Worm (Caenorhabditis elegans) whole organism, young adult: Measurements from ENCODE around the gene srbc-14.

Experiments used
- B0336.3 ChIP-seq: fragments of 200-800 bp; sonication (Bioruptor generic); IDR thresholded peaks from 2 replicates; pipeline ENCODE4 v1.3.6; 2022; ENCODE audit warnings: missing genetic modification characterization, missing compliant biosample characterization
- C06A6.2 ChIP-seq: fragments of 200-800 bp; sonication (Bioruptor generic); conservative IDR thresholded peaks from 2 replicates; pipeline ENCODE4 v1.3.6; 2022; ENCODE audit warnings: missing genetic modification characterization, missing compliant biosample characterization
- D2030.7 ChIP-seq: fragments of 200-800 bp; sonication (Bioruptor generic); IDR thresholded peaks from 2 replicates; pipeline ENCODE4 v1.3.6; 2022; ENCODE audit warnings: missing genetic modification reagents, missing genetic modification characterization, missing compliant biosample characterization
- F22D6.2 ChIP-seq: sonication (generic microtip); optimal IDR thresholded peaks from 2 replicates; lab custom pipeline; 2016; ENCODE audit warnings: mild to moderate bottlenecking, missing genetic modification characterization, missing compliant biosample characterization
- akir-1 ChIP-seq: fragments of 200-800 bp; sonication (Bioruptor generic); optimal IDR thresholded peaks from 2 replicates; lab custom pipeline; 2018; ENCODE audit warnings: mild to moderate bottlenecking, missing genetic modification characterization, moderate library complexity, missing compliant biosample characterization
- atf-7 ChIP-seq: sonication (generic microtip); optimal IDR thresholded peaks from 2 replicates; lab custom pipeline; 2017; ENCODE audit warnings: mild to moderate bottlenecking, missing genetic modification characterization, missing compliant biosample characterization
- attf-6 ChIP-seq: fragments of 200-800 bp; sonication (Bioruptor generic); IDR thresholded peaks from 2 replicates; pipeline ENCODE4 v1.3.6; 2022; ENCODE audit warnings: missing genetic modification reagents, missing genetic modification characterization, missing compliant biosample characterization
- bed-2 ChIP-seq: fragments of 200-800 bp; sonication (Bioruptor generic); IDR thresholded peaks from 2 replicates; pipeline ENCODE4 v1.3.6; 2022; ENCODE audit warnings: missing genetic modification reagents, missing genetic modification characterization, missing compliant biosample characterization
- cebp-1 ChIP-seq, 2 experiments: fragments of 200-800 bp in 1 of 2; sonication (Bioruptor generic) in 1 of 2; sonication (generic microtip) in 1 of 2; IDR thresholded peaks in 1 of 2; optimal IDR thresholded peaks in 1 of 2; 2 replicates each; pipeline versions ENCODE4 v1.3.6 to Lab custom; 2017 to 2022; ENCODE audit warnings: missing compliant biosample characterization in 2 of 2, missing genetic modification characterization in 2 of 2, mild to moderate bottlenecking in 1 of 2, missing genetic modification reagents in 1 of 2, moderate library complexity in 1 of 2
- chd-7 ChIP-seq: sonication (generic microtip); optimal IDR thresholded peaks from 2 replicates; lab custom pipeline; 2016; ENCODE audit warnings: mild to moderate bottlenecking, missing genetic modification characterization, moderate library complexity, missing compliant biosample characterization
- dox-1 ChIP-seq: fragments of 200-800 bp; sonication (Bioruptor generic); IDR thresholded peaks from 2 replicates; pipeline ENCODE4 v1.3.6; 2022; ENCODE audit warnings: missing genetic modification reagents, missing genetic modification characterization, missing compliant biosample characterization
- egrh-3 ChIP-seq: fragments of 200-800 bp; sonication (Bioruptor generic); IDR thresholded peaks from 2 replicates; pipeline ENCODE4 v1.3.6; 2022; ENCODE audit warnings: missing genetic modification reagents, missing genetic modification characterization, missing compliant biosample characterization
- ets-4 ChIP-seq: fragments of 200-800 bp; sonication (Bioruptor generic); optimal IDR thresholded peaks from 2 replicates; lab custom pipeline; 2018; ENCODE audit warnings: mild to moderate bottlenecking, missing genetic modification characterization, missing compliant biosample characterization
- gei-17 ChIP-seq: fragments of 200-800 bp; sonication (Bioruptor generic); optimal IDR thresholded peaks from 2 replicates; lab custom pipeline; 2018; ENCODE audit warnings: mild to moderate bottlenecking, missing genetic modification characterization, missing compliant biosample characterization
- him-1 ChIP-seq: sonication (generic microtip); optimal IDR thresholded peaks from 2 replicates; lab custom pipeline; 2016; ENCODE audit warnings: missing genotype, missing genetic modification reagents, missing genetic modification characterization, missing compliant biosample characterization
- hmg-1.2 ChIP-seq: fragments of 200-800 bp; sonication (Bioruptor generic); IDR thresholded peaks from 2 replicates; pipeline ENCODE4 v1.3.6; 2022; ENCODE audit warnings: missing genetic modification reagents, missing genetic modification characterization, missing compliant biosample characterization
- hrde-1 ChIP-seq: sonication (generic microtip); optimal IDR thresholded peaks from 2 replicates; lab custom pipeline; 2016; ENCODE audit warnings: missing genetic modification characterization, mild to moderate bottlenecking, missing compliant biosample characterization, moderate library complexity, missing genotype, missing genetic modification reagents, borderline replicate concordance
- lin-26 ChIP-seq: fragments of 200-800 bp; sonication (Bioruptor generic); IDR thresholded peaks from 2 replicates; pipeline ENCODE4 v1.3.6; 2022; ENCODE audit warnings: missing genetic modification reagents, missing genetic modification characterization, missing compliant biosample characterization
- lin-40 ChIP-seq: sonication (generic microtip); optimal IDR thresholded peaks from 2 replicates; lab custom pipeline; 2016; ENCODE audit warnings: missing genetic modification characterization, mild to moderate bottlenecking, missing compliant biosample characterization, missing genotype, missing genetic modification reagents
- madf-8 ChIP-seq: fragments of 200-800 bp; sonication (Bioruptor generic); conservative IDR thresholded peaks from 2 replicates; pipeline ENCODE4 v1.3.6; 2022; ENCODE audit warnings: missing genetic modification reagents, missing genetic modification characterization, missing compliant biosample characterization
- mcd-1 ChIP-seq: fragments of 200-800 bp; sonication (Bioruptor generic); IDR thresholded peaks from 2 replicates; pipeline ENCODE4 v1.3.6; 2022; ENCODE audit warnings: missing genetic modification reagents, missing genetic modification characterization, missing compliant biosample characterization
- mxl-1 ChIP-seq: sonication (generic microtip); optimal IDR thresholded peaks from 2 replicates; lab custom pipeline; 2016; ENCODE audit warnings: missing genetic modification characterization, missing compliant biosample characterization
- nfya-1 ChIP-seq: sonication (generic microtip); optimal IDR thresholded peaks from 2 replicates; lab custom pipeline; 2017; ENCODE audit warnings: antibody characterized with exemption, missing compliant biosample characterization, missing genetic modification characterization, borderline replicate concordance; ENCODE audit not compliant: insufficient read depth
- nhr-80 ChIP-seq: sonication (generic microtip); optimal IDR thresholded peaks from 2 replicates; lab custom pipeline; 2016; ENCODE audit warnings: missing genetic modification characterization, missing compliant biosample characterization
- rcor-1 ChIP-seq: fragments of 200-800 bp; sonication (Bioruptor generic); IDR thresholded peaks from 2 replicates; pipeline ENCODE4 v1.3.6; 2022; ENCODE audit warnings: missing genetic modification reagents, missing genetic modification characterization, missing compliant biosample characterization
- repo-1 ChIP-seq: sonication (generic microtip); optimal IDR thresholded peaks from 2 replicates; lab custom pipeline; 2017; ENCODE audit warnings: mild to moderate bottlenecking, missing genetic modification characterization, missing compliant biosample characterization
- rpc-1 ChIP-seq, 2 experiments: fragments of 150-350 bp in 1 of 2; sonication (generic microtip) in 1 of 2; optimal IDR thresholded peaks; 2 replicates each; lab custom pipeline; 2014 to 2018; ENCODE audit warnings: missing biosample characterization in 1 of 2, missing genetic modification characterization in 1 of 2, missing genetic modification reagents in 1 of 2, missing genotype in 1 of 2
- snpc-4 ChIP-seq, 5 experiments: fragments of 150-350 bp in 1 of 5; sonication (generic microtip) in 4 of 5; optimal IDR thresholded peaks; 2 replicates each; lab custom pipeline; 2014 to 2018; ENCODE audit warnings: missing genetic modification characterization in 5 of 5, missing biosample characterization in 3 of 5, antibody characterized with exemption in 2 of 5, mild to moderate bottlenecking in 2 of 5, missing compliant biosample characterization in 2 of 5, missing genotype in 2 of 5, moderate library complexity in 2 of 5, missing genetic modification reagents in 1 of 5
- unc-62 ChIP-seq: fragments of 150-350 bp; optimal IDR thresholded peaks from 2 replicates; lab custom pipeline; 2014; ENCODE audit warnings: missing biosample characterization, missing genetic modification reagents, missing genetic modification characterization
- xnd-1 ChIP-seq: sonication (generic microtip); optimal IDR thresholded peaks from 2 replicates; lab custom pipeline; 2016; ENCODE audit warnings: missing genotype, missing genetic modification reagents, missing genetic modification characterization, missing compliant biosample characterization
- ztf-18 ChIP-seq: sonication (generic microtip); optimal IDR thresholded peaks from 2 replicates; lab custom pipeline; 2016; ENCODE audit warnings: missing genotype, mild to moderate bottlenecking, missing genetic modification characterization, missing compliant biosample characterization
- ztf-22 ChIP-seq: fragments of 200-800 bp; sonication (Bioruptor generic); optimal IDR thresholded peaks from 2 replicates; lab custom pipeline; 2018; ENCODE audit warnings: mild to moderate bottlenecking, missing genetic modification characterization, moderate library complexity, missing compliant biosample characterization
- ztf-26 ChIP-seq: sonication (generic microtip); optimal IDR thresholded peaks from 2 replicates; lab custom pipeline; 2017; ENCODE audit warnings: missing genetic modification characterization, missing compliant biosample characterization
- ztf-6 ChIP-seq: fragments of 200-800 bp; sonication (Bioruptor generic); IDR thresholded peaks from 2 replicates; pipeline ENCODE4 v1.3.6; 2022; ENCODE audit warnings: missing genetic modification reagents, missing genetic modification characterization, missing compliant biosample characterization

srbc-14 gene

DNA sequence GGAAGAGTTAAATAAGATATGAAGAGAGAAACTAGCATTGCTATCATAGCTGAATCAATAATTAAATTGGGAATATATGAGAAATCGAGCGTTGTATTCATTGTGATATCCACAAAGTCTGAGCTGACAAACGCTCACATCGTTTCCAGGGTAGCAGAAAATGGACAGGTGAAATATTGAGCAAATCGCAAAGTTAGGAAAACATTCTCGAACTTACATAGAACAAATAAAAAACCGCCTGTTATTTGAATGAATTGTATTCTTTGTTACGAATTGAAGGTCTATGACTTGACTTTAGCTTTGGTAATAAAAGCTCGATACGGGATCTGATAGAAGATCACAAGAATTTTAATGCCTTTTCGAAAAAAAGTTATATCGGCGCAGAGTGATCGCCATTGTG is 35.6 kb downstream of the srbc-14 start, which contains the start of gene srz-94:
srz-94 (minus strand) TSS at position 101 of the 400 bp plus-strand sequence.
- TF ChIP-seq him-1 (tag; lab: Kevin White, UChicago) (no peak), lin-26 (GFP tag; lab: Robert Waterston, UW) (no peak), ztf-6 (GFP tag; lab: Robert Waterston, UW) (no peak), hmg-1.2 (GFP tag; lab: Robert Waterston, UW) (no peak), F22D6.2 (tag; lab: Kevin White, UChicago) (no peak), ztf-18 (tag; lab: Kevin White, UChicago) (no peak), D2030.7 (GFP tag; lab: Robert Waterston, UW) (no peak), atf-7 (tag; lab: Kevin White, UChicago) (no peak), ztf-26 (tag; lab: Kevin White, UChicago) (no peak), mcd-1 (no peak), xnd-1 (tag; lab: Kevin White, UChicago) (no peak), ztf-22 (GFP tag; lab: Kevin White, UChicago) (no peak)

DNA sequence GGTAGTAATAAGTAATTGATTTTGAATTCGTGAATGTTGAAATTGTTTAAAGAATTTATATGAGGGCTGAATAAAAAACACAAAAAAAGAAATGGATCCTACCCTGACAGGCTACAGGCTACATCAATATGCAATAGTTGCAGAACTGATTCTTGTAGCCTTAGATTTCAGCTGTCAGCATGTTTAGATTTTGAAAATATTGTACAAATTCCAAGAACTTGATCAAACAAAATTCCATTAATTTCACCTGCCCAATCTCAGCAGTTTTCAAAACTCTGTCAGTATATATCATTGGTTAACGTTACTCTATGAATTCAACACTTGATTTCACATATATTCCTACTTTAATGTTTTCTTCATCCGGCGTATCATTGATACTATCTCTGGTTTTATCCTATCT is 41.0 kb downstream of the srbc-14 start:
- no peak for TF ChIP-seq nhr-80
- TF ChIP-seq attf-6 (GFP tag; lab: Robert Waterston, UW) = no peak
- TF ChIP-seq F22D6.2 (tag; lab: Kevin White, UChicago) = no peak

DNA sequence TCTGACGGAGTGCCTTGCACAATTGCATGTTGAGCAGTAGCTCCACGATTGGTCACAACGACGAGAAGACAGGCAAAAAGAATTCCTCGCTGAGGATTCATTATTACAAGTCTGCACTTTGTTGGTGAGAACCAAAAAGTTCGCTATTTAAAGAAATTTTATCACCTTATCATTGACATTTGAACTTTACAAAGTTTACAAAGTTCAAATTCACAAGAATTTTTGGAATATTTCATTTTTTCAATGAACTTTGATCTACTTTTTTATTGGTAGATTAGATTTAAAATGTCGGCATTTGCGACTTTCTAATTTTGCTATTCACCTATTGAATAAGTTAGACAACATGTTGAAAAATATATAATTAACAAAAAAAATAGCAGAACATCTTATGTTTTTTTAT is 45.2 kb downstream of the srbc-14 start, which contains the start of gene F49H6.15:
F49H6.15 (minus strand) TSS at position 101 of the 400 bp plus-strand sequence.
- no peak for TF ChIP-seq cebp-1 (GFP tag; IDR thresholded peaks at IDR 0.05; lab: Robert Waterston, UW)
- TF ChIP-seq cebp-1 (tag; optimal IDR thresholded peaks at IDR 0.05; lab: Kevin White, UChicago) = no peak
- TF ChIP-seq hrde-1 (tag; lab: Kevin White, UChicago) = no peak
- TF ChIP-seq D2030.7 (GFP tag; lab: Robert Waterston, UW) = no peak
- TF ChIP-seq unc-62 (GFP tag; lab: Kevin White, UChicago) = no peak
- no peak for TF ChIP-seq xnd-1 (tag; lab: Kevin White, UChicago)
- TF ChIP-seq C06A6.2 = no peak
- TF ChIP-seq bed-2 (GFP tag; lab: Robert Waterston, UW) = no peak
- TF ChIP-seq rcor-1 (GFP tag; lab: Robert Waterston, UW) = no peak
- no peak for TF ChIP-seq B0336.3 (GFP tag; lab: Robert Waterston, UW)
- no peak for TF ChIP-seq rpc-1 (optimal IDR thresholded peaks at IDR 0.05; lab: Kevin White, UChicago)
- no peak for TF ChIP-seq rpc-1 (tag; optimal IDR thresholded peaks at IDR 0.05; lab: Kevin White, UChicago)
- no peak for TF ChIP-seq mxl-1 (tag; lab: Kevin White, UChicago)
- TF ChIP-seq repo-1 (tag; lab: Kevin White, UChicago) = no peak
- no peak for TF ChIP-seq F22D6.2 (tag; lab: Kevin White, UChicago)
- TF ChIP-seq ets-4 = no peak
- no peak for TF ChIP-seq nfya-1 (tag; lab: Kevin White, UChicago)

- TF ChIP-seq gei-17 (GFP tag; lab: Kevin White, UChicago) = no peak
- TF ChIP-seq lin-40 (tag; lab: Kevin White, UChicago) = no peak
- TF ChIP-seq akir-1 (GFP tag; lab: Kevin White, UChicago) = no peak
- no peak for TF ChIP-seq madf-8
- TF ChIP-seq dox-1 (GFP tag; lab: Robert Waterston, UW) = no peak
- TF ChIP-seq unc-62 (GFP tag; lab: Kevin White, UChicago) = no peak
- no peak for TF ChIP-seq egrh-3
- TF ChIP-seq snpc-4 (GFP tag; optimal IDR thresholded peaks at IDR 0.05; lab: Kevin White, UChicago) = no peak
- TF ChIP-seq snpc-4 (tag; optimal IDR thresholded peaks at IDR 0.05; lab: Kevin White, UChicago) = peak in 1 of 4 experiments; percentile 40
- TF ChIP-seq ztf-18 (tag; lab: Kevin White, UChicago) = no peak
- no peak for TF ChIP-seq chd-7 (tag; lab: Kevin White, UChicago)
- TF ChIP-seq nhr-80 = peak; percentile 37
Observed at ce11 chrV:17022613-17023322, 48.7 kb downstream of the srbc-14 start, which contains the start of the genes F49H6.8 and F49H6.5. Gene F49H6.8 (minus strand): TSS chrV:17022663. Gene F49H6.5 (plus strand): TSS chrV:17023241.
